Fruit fly (Drosophila melanogaster) whole organism, adult: ENCODE results near the gene Csl4.

Experiments
- CG14711 ChIP-seq: fragments of 200-800 bp; sonication (Bioruptor generic); optimal IDR thresholded peaks from 2 replicates; lab custom pipeline; 2018; ENCODE audit warnings: missing biosample characterization, mild to moderate bottlenecking, missing genetic modification characterization, moderate library complexity
- CG1620 ChIP-seq: fragments of 200-800 bp; sonication (Bioruptor generic); optimal IDR thresholded peaks from 2 replicates; lab custom pipeline; 2016; ENCODE audit warnings: missing biosample characterization, missing genetic modification characterization
- CG33017 ChIP-seq: fragments of 200-800 bp; sonication (Bioruptor generic); optimal IDR thresholded peaks from 2 replicates; lab custom pipeline; 2018; ENCODE audit warnings: missing biosample characterization, mild to moderate bottlenecking, missing genetic modification characterization, moderate library complexity
- CG5204 ChIP-seq: fragments of 200-800 bp; sonication (Bioruptor generic); optimal IDR thresholded peaks from 2 replicates; lab custom pipeline; 2016; ENCODE audit warnings: missing biosample characterization, missing genetic modification characterization
- CG7101 ChIP-seq: fragments of 200-800 bp; sonication (Bioruptor generic); optimal IDR thresholded peaks from 2 replicates; lab custom pipeline; 2018; ENCODE audit warnings: missing biosample characterization, mild to moderate bottlenecking, missing genetic modification characterization, moderate library complexity
- Clk ChIP-seq: fragments of 200-800 bp; sonication (Bioruptor generic); optimal IDR thresholded peaks from 2 replicates; lab custom pipeline; 2017; ENCODE audit warnings: missing biosample characterization, missing genetic modification characterization
- Hr96 ChIP-seq: fragments of 200-800 bp; sonication (Bioruptor generic); optimal IDR thresholded peaks from 2 replicates; lab custom pipeline; 2016; ENCODE audit warnings: missing biosample characterization, missing genetic modification characterization
- bab1 ChIP-seq: fragments of 200-800 bp; sonication (Bioruptor generic); optimal IDR thresholded peaks from 3 replicates; lab custom pipeline; 2019; ENCODE audit warnings: missing biosample characterization, mild to moderate bottlenecking, missing genetic modification characterization, moderate library complexity
- cnc ChIP-seq, 2 experiments: fragments of >200 bp; optimal IDR thresholded peaks; 2 replicates each; lab custom pipeline; 2017
- kay ChIP-seq: fragments of 200-800 bp; sonication (Bioruptor generic); peaks from one replicate; lab custom pipeline; 2016; ENCODE audit warnings: missing biosample characterization, missing genetic modification characterization, borderline replicate concordance
- ovo ChIP-seq: fragments of 200-800 bp; sonication (Bioruptor generic); optimal IDR thresholded peaks from 2 replicates; lab custom pipeline; 2016; ENCODE audit warnings: missing biosample characterization, missing genetic modification characterization
- pad ChIP-seq: fragments of 200-800 bp; sonication (Bioruptor generic); optimal IDR thresholded peaks from 3 replicates; lab custom pipeline; 2017; ENCODE audit warnings: missing biosample characterization, missing genetic modification characterization, mild to moderate bottlenecking, moderate library complexity, missing genetic modification reagents
- tj ChIP-seq: fragments of 200-800 bp; sonication (Bioruptor generic); optimal IDR thresholded peaks from 3 replicates; lab custom pipeline; 2017; ENCODE audit warnings: missing biosample characterization, mild to moderate bottlenecking, missing genetic modification characterization, moderate library complexity

dm6 chr2L:11148969-11149368 is 25.6 kb upstream of the Csl4 start, which contains the start of gene Gyc32E:
- TF ChIP-seq tj (GFP tag; lab: Kevin White, UChicago), result no peak
- no peak for TF ChIP-seq Clk (GFP tag; lab: Kevin White, UChicago)
- no peak for TF ChIP-seq ovo (GFP tag; lab: Kevin White, UChicago)
- no peak for TF ChIP-seq pad (GFP tag; lab: Kevin White, UChicago)
- no peak for TF ChIP-seq CG1620
- no peak for TF ChIP-seq CG33017 (tag; lab: Kevin White, UChicago)
- no peak for TF ChIP-seq cnc (optimal IDR thresholded peaks at IDR 0.05; lab: Kevin White, UChicago)
- TF ChIP-seq bab1 (GFP tag; lab: Kevin White, UChicago), result no peak
- TF ChIP-seq CG5204 (GFP tag; lab: Kevin White, UChicago), result no peak
- TF ChIP-seq CG7101, result no peak
- no peak for TF ChIP-seq Hr96 (GFP tag; lab: Kevin White, UChicago)
- TF ChIP-seq CG14711 (tag; lab: Kevin White, UChicago), result no peak
- no peak for TF ChIP-seq kay (GFP tag; lab: Kevin White, UChicago)
